Worm (Caenorhabditis elegans) whole organism, L2 larva: ENCODE results near the gene srh-243.
A peak's percentile ranks its signal among the peaks of the same experiment; 100 is the strongest.

Experiments used
- C34F6.9 ChIP-seq: fragments of 150-350 bp; optimal IDR thresholded peaks from 2 replicates; lab custom pipeline; 2014; ENCODE audit warnings: missing biosample characterization, missing genetic modification characterization
- F13H6.1 ChIP-seq: sonication (generic microtip); optimal IDR thresholded peaks from 2 replicates; lab custom pipeline; 2016; ENCODE audit warnings: missing genetic modification characterization, missing compliant biosample characterization
- R02D3.7 ChIP-seq: fragments of 150-350 bp; optimal IDR thresholded peaks from 2 replicates; lab custom pipeline; 2014; ENCODE audit warnings: missing biosample characterization, missing genetic modification characterization
- alr-1 ChIP-seq: fragments of 150-350 bp; optimal IDR thresholded peaks from 2 replicates; lab custom pipeline; 2014; ENCODE audit warnings: missing biosample characterization, missing genetic modification characterization
- aly-2 ChIP-seq: fragments of 150-350 bp; optimal IDR thresholded peaks from 2 replicates; lab custom pipeline; 2014; ENCODE audit warnings: missing biosample characterization, missing genetic modification characterization
- ceh-16 ChIP-seq: fragments of 150-350 bp; optimal IDR thresholded peaks from 2 replicates; lab custom pipeline; 2014; ENCODE audit warnings: missing biosample characterization, missing genetic modification characterization
- ceh-82 ChIP-seq: fragments of 150-350 bp; optimal IDR thresholded peaks from 2 replicates; lab custom pipeline; 2014; ENCODE audit warnings: missing biosample characterization, missing genetic modification characterization
- crh-2 ChIP-seq: sonication (generic microtip); optimal IDR thresholded peaks from 2 replicates; lab custom pipeline; 2017; ENCODE audit warnings: missing biosample characterization, missing genetic modification characterization
- egl-27 ChIP-seq: sonication (generic microtip); optimal IDR thresholded peaks from 3 replicates; lab custom pipeline; 2017; ENCODE audit warnings: missing biosample characterization, missing genetic modification reagents, missing genetic modification characterization
- elt-1 ChIP-seq: fragments of 150-350 bp; optimal IDR thresholded peaks from 2 replicates; lab custom pipeline; 2014; ENCODE audit warnings: missing biosample characterization, missing genetic modification characterization
- elt-3 ChIP-seq: sonication (generic microtip); optimal IDR thresholded peaks from 2 replicates; lab custom pipeline; 2017; ENCODE audit warnings: missing biosample characterization, missing genetic modification characterization
- fos-1 ChIP-seq: fragments of 150-350 bp; optimal IDR thresholded peaks from 2 replicates; lab custom pipeline; 2014; ENCODE audit warnings: missing biosample characterization, missing genetic modification characterization
- gmeb-1 ChIP-seq: fragments of 150-350 bp; optimal IDR thresholded peaks from 2 replicates; lab custom pipeline; 2014; ENCODE audit warnings: missing biosample characterization, missing genetic modification characterization
- mab-5 ChIP-seq: fragments of 150-350 bp; optimal IDR thresholded peaks from 2 replicates; lab custom pipeline; 2014; ENCODE audit warnings: missing biosample characterization, missing genetic modification characterization
- mdl-1 ChIP-seq, 2 experiments: fragments of 150-350 bp in 1 of 2; sonication (generic microtip) in 1 of 2; optimal IDR thresholded peaks; 2 replicates each; lab custom pipeline; 2017; ENCODE audit warnings: missing biosample characterization in 2 of 2, missing genetic modification characterization in 2 of 2
- nhr-11 ChIP-seq: fragments of 150-350 bp; optimal IDR thresholded peaks from 2 replicates; lab custom pipeline; 2014; ENCODE audit warnings: missing biosample characterization, missing genetic modification characterization
- nhr-21 ChIP-seq: fragments of 150-350 bp; optimal IDR thresholded peaks from 2 replicates; lab custom pipeline; 2014; ENCODE audit warnings: missing biosample characterization, missing genetic modification characterization
- nhr-23 ChIP-seq: fragments of 150-350 bp; optimal IDR thresholded peaks from 2 replicates; lab custom pipeline; 2014; ENCODE audit warnings: missing biosample characterization, missing genetic modification reagents, missing genetic modification characterization
- nhr-237 ChIP-seq: fragments of 150-350 bp; optimal IDR thresholded peaks from 2 replicates; lab custom pipeline; 2014; ENCODE audit warnings: missing biosample characterization, missing genetic modification characterization
- nhr-25 ChIP-seq: fragments of 150-350 bp; sonication (generic microtip); optimal IDR thresholded peaks from 3 replicates; lab custom pipeline; 2014; ENCODE audit warnings: missing biosample characterization, missing genetic modification characterization
- nhr-6 ChIP-seq: fragments of 150-350 bp; optimal IDR thresholded peaks from 2 replicates; lab custom pipeline; 2014; ENCODE audit warnings: missing biosample characterization, missing genetic modification characterization
- peb-1 ChIP-seq: fragments of 150-350 bp; optimal IDR thresholded peaks from 2 replicates; lab custom pipeline; 2014; ENCODE audit warnings: missing biosample characterization, missing genetic modification characterization
- sem-4 ChIP-seq: fragments of 150-350 bp; optimal IDR thresholded peaks from 2 replicates; lab custom pipeline; 2014; ENCODE audit warnings: missing biosample characterization, missing genetic modification reagents, missing genetic modification characterization
- skn-1 ChIP-seq: sonication (generic microtip); optimal IDR thresholded peaks from 2 replicates; lab custom pipeline; 2017; ENCODE audit warnings: missing biosample characterization, missing genetic modification characterization
- sma-3 ChIP-seq: sonication (generic microtip); optimal IDR thresholded peaks from 2 replicates; lab custom pipeline; 2016; ENCODE audit warnings: missing genetic modification reagents, missing genetic modification characterization, missing compliant biosample characterization
- sma-9 ChIP-seq, 2 experiments: fragments of 150-350 bp in 1 of 2; sonication (generic microtip) in 1 of 2; optimal IDR thresholded peaks; 2 replicates each; lab custom pipeline; 2014 to 2016; ENCODE audit warnings: missing genetic modification characterization in 2 of 2, mild to moderate bottlenecking in 1 of 2, missing biosample characterization in 1 of 2, missing compliant biosample characterization in 1 of 2, missing genetic modification reagents in 1 of 2, moderate library complexity in 1 of 2
- snpc-4 ChIP-seq: fragments of 150-350 bp; optimal IDR thresholded peaks from 2 replicates; lab custom pipeline; 2014; ENCODE audit warnings: missing biosample characterization, missing genetic modification characterization
- unc-55 ChIP-seq: fragments of 150-350 bp; sonication (generic microtip); optimal IDR thresholded peaks from 3 replicates; lab custom pipeline; 2014; ENCODE audit warnings: missing biosample characterization, missing genetic modification reagents, missing genetic modification characterization
- unc-62 ChIP-seq: fragments of 150-350 bp; optimal IDR thresholded peaks from 2 replicates; lab custom pipeline; 2014; ENCODE audit warnings: missing biosample characterization, missing genetic modification reagents, missing genetic modification characterization
- zag-1 ChIP-seq: fragments of 150-350 bp; optimal IDR thresholded peaks from 2 replicates; lab custom pipeline; 2014; ENCODE audit warnings: missing biosample characterization, missing genetic modification characterization
- ztf-11 ChIP-seq: sonication (generic microtip); optimal IDR thresholded peaks from 2 replicates; lab custom pipeline; 2017; ENCODE audit warnings: missing biosample characterization, missing genetic modification characterization
- ztf-4 ChIP-seq: fragments of 150-350 bp; optimal IDR thresholded peaks from 2 replicates; lab custom pipeline; 2014; ENCODE audit warnings: missing biosample characterization, missing genetic modification characterization

Gene srh-243

DNA sequence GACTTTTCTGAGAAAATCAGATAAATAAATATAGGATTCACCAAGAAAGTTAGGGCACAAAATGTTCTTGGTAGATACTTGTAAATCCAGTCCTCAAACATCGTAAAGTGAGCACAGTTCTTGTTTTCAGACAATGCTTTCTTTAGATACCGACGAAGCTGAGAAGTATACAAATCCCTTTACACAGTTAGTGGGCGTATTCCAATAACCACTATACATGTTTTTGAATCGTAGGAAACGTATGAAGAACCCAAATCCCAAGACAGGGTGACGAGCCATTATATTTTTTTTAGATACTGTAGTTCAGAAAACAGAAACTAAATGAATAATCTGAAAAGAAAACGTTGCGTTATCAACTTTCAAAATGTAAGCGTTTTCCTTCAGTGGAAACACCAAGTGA is 24.5 kb upstream of the srh-243 start, which contains the start of gene srj-44:
Gene srj-44 (minus strand): TSS at position 101 of the 400 bp plus-strand sequence.
- TF ChIP-seq ztf-4 (tag; lab: Kevin White, UChicago): no peak
- no peak for TF ChIP-seq nhr-11 (tag; lab: Kevin White, UChicago)
- no peak for TF ChIP-seq peb-1

DNA sequence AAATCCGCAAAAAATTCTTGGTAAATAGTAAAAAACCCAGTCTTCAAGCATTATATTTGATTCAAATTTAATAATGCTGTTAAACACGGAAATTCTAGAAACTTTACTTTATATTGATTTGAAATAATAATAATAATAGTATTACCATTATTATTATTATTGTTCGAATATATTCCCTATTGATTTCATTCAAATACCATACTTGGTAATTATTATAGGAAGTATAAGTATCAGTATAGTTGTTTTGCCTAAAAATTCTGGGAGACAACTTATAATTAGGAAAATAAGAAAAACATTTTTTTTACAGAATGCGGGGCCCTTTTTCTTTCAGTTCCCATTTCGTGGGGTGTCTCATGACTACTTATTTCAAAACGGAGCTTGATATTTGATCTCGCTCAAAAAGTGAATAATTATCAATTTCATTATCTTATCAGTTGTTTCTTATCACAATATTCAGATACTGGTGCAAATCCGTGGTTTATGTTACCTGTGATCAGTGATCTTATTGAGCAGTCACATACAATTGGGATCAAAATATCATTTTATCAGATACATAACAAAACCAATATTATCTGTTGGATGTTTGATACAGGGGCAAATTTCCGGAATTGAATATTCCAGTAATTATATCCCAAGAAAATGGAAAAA is 21.8 kb upstream of the srh-243 start, which contains the start of gene srj-49:
Gene srj-49 (minus strand): TSS at position 51 of the 648 bp plus-strand sequence.
- peak; percentile 65 for TF ChIP-seq fos-1 (tag; lab: Kevin White, UChicago)
- TF ChIP-seq ztf-11 (tag; lab: Kevin White, UChicago): no peak
- TF ChIP-seq nhr-11 (tag; lab: Kevin White, UChicago): no peak
- no peak for TF ChIP-seq elt-3 (tag; lab: Kevin White, UChicago)
- no peak for TF ChIP-seq crh-2 (tag; lab: Kevin White, UChicago)
- TF ChIP-seq mdl-1 (tag; optimal IDR thresholded peaks at IDR 0.05; lab: Kevin White, UChicago): no peak
- TF ChIP-seq nhr-6 (tag; lab: Kevin White, UChicago): no peak
- no peak for TF ChIP-seq alr-1 (tag; lab: Kevin White, UChicago)
- TF ChIP-seq ceh-82 (tag; lab: Kevin White, UChicago): no peak
- no peak for TF ChIP-seq mab-5 (tag; lab: Kevin White, UChicago)
- TF ChIP-seq nhr-21 (tag; lab: Kevin White, UChicago): no peak
- TF ChIP-seq sma-9 (GFP tag; optimal IDR thresholded peaks at IDR 0.05; lab: Kevin White, UChicago): peak; percentile 51
- TF ChIP-seq sma-9 (tag; optimal IDR thresholded peaks at IDR 0.05; lab: Kevin White, UChicago): no peak
- no peak for TF ChIP-seq sma-3 (GFP tag; lab: Kevin White, UChicago)
- TF ChIP-seq, all 48 proteins: peak for 2

DNA sequence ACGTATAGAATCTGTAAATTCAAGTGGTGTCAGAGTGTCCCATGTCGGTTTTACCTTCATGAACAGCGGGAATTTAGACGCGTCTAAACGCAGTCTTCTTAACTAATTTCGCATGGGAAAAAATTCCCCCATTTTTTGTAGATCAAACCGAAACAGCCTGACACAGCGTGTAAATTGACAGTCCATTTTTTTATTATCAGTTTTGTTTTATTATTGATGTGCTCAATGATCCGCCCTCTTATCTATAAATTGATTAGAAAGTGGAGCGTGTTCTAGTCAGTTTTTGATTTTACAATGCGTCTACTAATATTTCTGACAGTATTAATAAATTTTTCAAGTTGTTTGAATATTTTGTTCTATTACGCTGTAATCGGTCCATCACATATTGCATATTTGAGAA is 21.2 kb upstream of the srh-243 start, which contains the start of gene ugt-53:
Gene ugt-53 (plus strand): TSS at position 273 of the 400 bp plus-strand sequence.
- TF ChIP-seq elt-3 (tag; lab: Kevin White, UChicago) (no peak), zag-1 (tag; lab: Kevin White, UChicago) (no peak), fos-1 (tag; lab: Kevin White, UChicago) (peak; percentile 36)
- TF ChIP-seq, all 48 proteins: peak for 1

ce11 chrV:2855473-2855872 is 14.8 kb upstream of the srh-243 start, which contains the start of gene srj-57:
Gene srj-57 (minus strand): TSS chrV:2855573.
- TF ChIP-seq ceh-82 (tag; lab: Kevin White, UChicago) (no peak), unc-55 (GFP tag; lab: Kevin White, UChicago) (no peak), nhr-25 (no peak), nhr-23 (no peak), aly-2 (tag; lab: Kevin White, UChicago) (no peak), nhr-237 (no peak), snpc-4 (no peak), nhr-6 (tag; lab: Kevin White, UChicago) (no peak), R02D3.7 (tag; lab: Kevin White, UChicago) (no peak), crh-2 (tag; lab: Kevin White, UChicago) (no peak), skn-1 (tag; lab: Kevin White, UChicago) (no peak)

DNA sequence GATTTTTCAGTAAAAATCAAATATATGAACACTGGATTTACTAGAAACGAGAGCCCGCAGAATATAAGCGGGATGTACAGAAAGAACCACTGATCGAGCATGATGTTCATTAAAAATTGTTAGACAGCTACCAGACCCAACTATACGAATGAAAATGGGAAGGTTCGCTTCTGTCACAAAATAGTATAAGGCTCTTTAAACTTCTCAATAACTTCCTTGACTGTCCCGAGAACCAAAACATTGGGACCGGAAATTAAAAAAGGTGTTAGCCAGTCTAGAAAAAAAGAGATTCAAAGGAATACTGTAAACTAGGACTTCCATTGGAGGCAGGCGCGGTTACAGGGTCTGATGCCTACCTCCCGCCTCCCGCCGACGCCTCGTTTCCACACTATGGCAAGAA is 12.4 kb upstream of the srh-243 start, which contains the start of gene srj-55:
Gene srj-55 (minus strand): TSS at position 101 of the 400 bp plus-strand sequence.
- TF ChIP-seq ceh-16 (tag; lab: Kevin White, UChicago): no peak
- no peak for TF ChIP-seq egl-27 (tag; lab: Kevin White, UChicago)
- no peak for TF ChIP-seq unc-55 (GFP tag; lab: Kevin White, UChicago)
- no peak for TF ChIP-seq R02D3.7 (tag; lab: Kevin White, UChicago)

ce11 chrV:2859738-2860137 is 10.5 kb upstream of the srh-243 start, which contains the start of gene srj-54:
Gene srj-54 (minus strand): TSS chrV:2859838.
- TF ChIP-seq aly-2 (tag; lab: Kevin White, UChicago): no peak
- no peak for TF ChIP-seq elt-1 (tag; lab: Kevin White, UChicago)
- no peak for TF ChIP-seq snpc-4
- TF ChIP-seq unc-62 (GFP tag; lab: Kevin White, UChicago): no peak
- no peak for TF ChIP-seq elt-3 (tag; lab: Kevin White, UChicago)
- no peak for TF ChIP-seq C34F6.9 (tag; lab: Kevin White, UChicago)
- TF ChIP-seq gmeb-1 (tag; lab: Kevin White, UChicago): no peak
- TF ChIP-seq sem-4 (tag; lab: Kevin White, UChicago): no peak
- no peak for TF ChIP-seq peb-1
- no peak for TF ChIP-seq nhr-21 (tag; lab: Kevin White, UChicago)
- TF ChIP-seq F13H6.1: no peak
